Fruit fly (Drosophila melanogaster): ENCODE data around the gene Atg16.

Atg16 gene

dm6 chr3R:29818434-29819268, 16.2 kb downstream of the Atg16 start, which contains the start of gene neo:
TSS of gene neo (plus strand) at chr3R:29819131.
- TF ChIP-seq CG10209 (GFP tag; optimal IDR thresholded peaks at IDR 0.05), result no peak
- peak; percentile 89 for TF ChIP-seq oc (tag; optimal IDR thresholded peaks at IDR 0.05)
- peak; percentile 44 for TF ChIP-seq sens (GFP tag)
- TF ChIP-seq HLHmδ (GFP tag; optimal IDR thresholded peaks at IDR 0.05), result peak; percentile 12
- TF ChIP-seq ato (GFP tag; IDR thresholded peaks at IDR 0.05; ENCODE audit: partially characterized antibody), result 0 out of 2 replicates have a peak, but pooled peaks have one; percentile 11
- TF ChIP-seq Stat92E (GFP tag; optimal IDR thresholded peaks at IDR 0.05), result peak in 1 of 3 experiments; percentile 10
- TF ChIP-seq CG6813 (GFP tag; optimal IDR thresholded peaks at IDR 0.05), result no peak
- TF ChIP-seq CG3163 (GFP tag; optimal IDR thresholded peaks at IDR 0.05), result peak; percentile 41
- TF ChIP-seq D (optimal IDR thresholded peaks at IDR 0.05), result peak; percentile 22
- TF ChIP-seq D (GFP tag; optimal IDR thresholded peaks at IDR 0.05), result no peak
- TF ChIP-seq Max (GFP tag; optimal IDR thresholded peaks at IDR 0.05), result no peak
- TF ChIP-seq CG15514 (GFP tag; optimal IDR thresholded peaks at IDR 0.05), result no peak
- TF ChIP-seq kni (GFP tag; optimal IDR thresholded peaks at IDR 0.05), result peak; percentile 33
- peak; percentile 68 for TF ChIP-seq Med (GFP tag)
- no peak for TF ChIP-seq sd (tag; optimal IDR thresholded peaks at IDR 0.05)
- no peak for TF ChIP-seq br (optimal IDR thresholded peaks at IDR 0.05)
- TF ChIP-seq Trl (optimal IDR thresholded peaks at IDR 0.05), result peak in 1 of 2 experiments; percentile 52
- no peak for TF ChIP-seq Trl (GFP tag; optimal IDR thresholded peaks at IDR 0.05)
- TF ChIP-seq CG5180 (GFP tag; optimal IDR thresholded peaks at IDR 0.05), result peak; percentile 96
- peak; percentile 85 for TF ChIP-seq Ets65A (GFP tag)
- peak; percentile 97 for TF ChIP-seq Blimp-1 (GFP tag; optimal IDR thresholded peaks at IDR 0.05)

dm6 chr3R:29817664-29818063, 17.2 kb downstream of the Atg16 start, which contains the start of gene CG7829:
TSS of gene CG7829 (minus strand) at chr3R:29817764.
- TF ChIP-seq Deaf1 (tag; optimal IDR thresholded peaks at IDR 0.05), result no peak
- TF ChIP-seq Ets65A (GFP tag), result peak; percentile 30
- no peak for TF ChIP-seq Fer2 (tag; optimal IDR thresholded peaks at IDR 0.05)
- no peak for TF ChIP-seq Fer1 (GFP tag; optimal IDR thresholded peaks at IDR 0.05)
- no peak for TF ChIP-seq Poxn (GFP tag; IDR thresholded peaks at IDR 0.05)

- TF ChIP-seq Sry-δ (GFP tag; optimal IDR thresholded peaks at IDR 0.05) (peak; percentile 15), stwl (tag; optimal IDR thresholded peaks at IDR 0.05) (peak; percentile 94), Myb (GFP tag; optimal IDR thresholded peaks at IDR 0.05) (peak; percentile 98), CG6791 (GFP tag; IDR thresholded peaks at IDR 0.05; ENCODE audit: partially characterized antibody) (peak; percentile 30; the same call in 1 of the 3 replicates), CG13296 (GFP tag; optimal IDR thresholded peaks at IDR 0.05) (no peak), eyg (GFP tag; optimal IDR thresholded peaks at IDR 0.05) (no peak), trem (tag; optimal IDR thresholded peaks at IDR 0.05) (peak; percentile 40), bbx (GFP tag; IDR thresholded peaks at IDR 0.05; ENCODE audit: partially characterized antibody) (no peak), Doc3 (GFP tag; IDR thresholded peaks at IDR 0.05; ENCODE audit: partially characterized antibody) (peak; percentile 21; the same call in 1 of the 3 replicates), Hmx (GFP tag; optimal IDR thresholded peaks at IDR 0.05) (no peak), Dp (GFP tag; optimal IDR thresholded peaks at IDR 0.05) (peak; percentile 64), MBD-R2 (GFP tag; IDR thresholded peaks at IDR 0.05) (peak; percentile 84), pzg (GFP tag; optimal IDR thresholded peaks at IDR 0.05) (peak; percentile 45), CG3847 (GFP tag; IDR thresholded peaks at IDR 0.05) (peak; percentile 25; the same call in 1 of the 2 replicates), CG2116 (GFP tag; optimal IDR thresholded peaks at IDR 0.05) (peak; percentile 35), CG16813 (GFP tag; IDR thresholded peaks at IDR 0.05; ENCODE audit: partially characterized antibody) (0 out of 3 replicates have a peak, but pooled peaks have one; percentile 29), Opbp (GFP tag; IDR thresholded peaks at IDR 0.05; ENCODE audit: partially characterized antibody) (peak; percentile 39; the same call in 1 of the 3 replicates), CG34224 (GFP tag; IDR thresholded peaks at IDR 0.05; ENCODE audit: partially characterized antibody) (peak; percentile 41; the same call in 2 of the 3 replicates), MESR4 (GFP tag; optimal IDR thresholded peaks at IDR 0.05) (peak; percentile 48), pb (GFP tag; optimal IDR thresholded peaks at IDR 0.05) (no peak)
These were observed 18.6 kb downstream of the Atg16 start, which contains the start of gene Vps16B for dm6 chr3R:29816266-29816665. TSS of gene Vps16B (minus strand) at chr3R:29816451.

All from whole organism, embryonic.